Worm (Caenorhabditis elegans): ENCODE data around the gene apd-3.

- TF ChIP-seq T22C8.4 (GFP tag; IDR thresholded peaks at IDR 0.05): no peak
- TF ChIP-seq ztf-23 (GFP tag; IDR thresholded peaks at IDR 0.05): no peak
- no peak for TF ChIP-seq tab-1 (GFP tag; IDR thresholded peaks at IDR 0.05)
- no peak for TF ChIP-seq med-1 (GFP tag; optimal IDR thresholded peaks at IDR 0.05; ENCODE audit: insufficient read depth)
- TF ChIP-seq ztf-29 (GFP tag; IDR thresholded peaks at IDR 0.05): no peak
- no peak for TF ChIP-seq cog-1 (tag; optimal IDR thresholded peaks at IDR 0.05)
- TF ChIP-seq flt-1 (GFP tag; IDR thresholded peaks at IDR 0.05): no peak
- no peak for TF ChIP-seq klf-2 (GFP tag; conservative IDR thresholded peaks at IDR 0.05)
Observed at ce11 chrII:3504717-3505116, 41.5 kb downstream of the apd-3 start, which contains the start of gene cyh-1.
